Worm (Caenorhabditis elegans) whole organism, L4 larva: ENCODE results near the gene C18E9.8.

Experiments
- ama-1 ChIP-seq: fragments of 150-350 bp; optimal IDR thresholded peaks from 2 replicates; lab custom pipeline; 2014; ENCODE audit warnings: inconsistent platforms, mixed read lengths
- lin-15B ChIP-seq: fragments of 150-350 bp; sonication (generic microtip); optimal IDR thresholded peaks from 3 replicates; lab custom pipeline; 2014; ENCODE audit warnings: missing biosample characterization, missing genetic modification characterization
- lir-3 ChIP-seq: sonication (generic microtip); optimal IDR thresholded peaks from 2 replicates; lab custom pipeline; 2016; ENCODE audit warnings: mild to moderate bottlenecking, missing genetic modification characterization, missing compliant biosample characterization
- nhr-76 ChIP-seq: fragments of 150-350 bp; optimal IDR thresholded peaks from 2 replicates; lab custom pipeline; 2014; ENCODE audit warnings: missing biosample characterization, missing genetic modification characterization
- pqm-1 ChIP-seq: sonication (generic microtip); optimal IDR thresholded peaks from 2 replicates; lab custom pipeline; 2017; ENCODE audit warnings: missing biosample characterization, missing genetic modification characterization
- snpc-1.2 ChIP-seq: fragments of 200-800 bp; sonication (Bioruptor generic); IDR thresholded peaks from 2 replicates; pipeline ENCODE4 v1.3.6; 2022; ENCODE audit warnings: missing genetic modification reagents, missing genetic modification characterization, missing compliant biosample characterization
- unc-62 ChIP-seq, 3 experiments: fragments of 150-350 bp in 1 of 3; sonication (generic microtip); optimal IDR thresholded peaks in 2 of 3; peaks in 1 of 3; 1 replicate in 1 of 3; 2 replicates in 2 of 3; lab custom pipeline; 2014 to 2017; ENCODE audit warnings: missing biosample characterization in 3 of 3, missing genetic modification characterization in 3 of 3, missing genetic modification reagents in 3 of 3, missing genotype in 1 of 3
- ztf-11 ChIP-seq: fragments of 150-350 bp; optimal IDR thresholded peaks from 2 replicates; lab custom pipeline; 2014; ENCODE audit warnings: missing biosample characterization, missing genetic modification characterization

ce11 chrII:8994336-8994735 lies 6.5 kb upstream of the C18E9.8 start, which contains the start of gene F44G4.1:
- TF ChIP-seq ztf-11 (tag; lab: Kevin White, UChicago) = no peak
- no peak for TF ChIP-seq unc-62 (GFP tag; optimal IDR thresholded peaks at IDR 0.05 in 1 of 2; lab: Kevin White, UChicago)
- TF ChIP-seq unc-62 (tag; optimal IDR thresholded peaks at IDR 0.05; lab: Kevin White, UChicago) = no peak
- TF ChIP-seq snpc-1.2 (GFP tag; lab: Robert Waterston, UW) = no peak
- TF ChIP-seq pqm-1 = no peak
- TF ChIP-seq nhr-76 (tag; lab: Kevin White, UChicago) = no peak
- no peak for TF ChIP-seq ama-1 (lab: Kevin White, UChicago)
- no peak for TF ChIP-seq lin-15B (tag; lab: Kevin White, UChicago)
- TF ChIP-seq lir-3 (tag; lab: Kevin White, UChicago) = no peak
